Fruit fly (Drosophila melanogaster): ENCODE results near the gene CG3857.

Gene CG3857

dm6 chrX:1968581-1969258 is 28.9 kb upstream of the CG3857 start:
- TF ChIP-seq peb (GFP tag; IDR thresholded peaks at IDR 0.05) (0 out of 2 replicates have a peak, but pooled peaks have one; percentile 16), CG15479 (GFP tag; optimal IDR thresholded peaks at IDR 0.05) (no peak), CG12769 (tag; optimal IDR thresholded peaks at IDR 0.05) (peak; percentile 66), scrt (GFP tag; optimal IDR thresholded peaks at IDR 0.05) (peak; percentile 19), CG1024 (GFP tag; IDR thresholded peaks at IDR 0.05) (0 out of 2 replicates have a peak, but pooled peaks have one; percentile 21), Sox102F (GFP tag; optimal IDR thresholded peaks at IDR 0.05) (peak; percentile 80), CG17802 (tag; optimal IDR thresholded peaks at IDR 0.05) (peak; percentile 40), Fer2 (tag; optimal IDR thresholded peaks at IDR 0.05) (no peak), cas (GFP tag; IDR thresholded peaks at IDR 0.05) (no peak), crol (GFP tag; IDR thresholded peaks at IDR 0.05) (peak; percentile 66), wor (GFP tag; IDR thresholded peaks at IDR 0.05) (peak; percentile 65), Dek (tag; optimal IDR thresholded peaks at IDR 0.05) (no peak), Mad (GFP tag; optimal IDR thresholded peaks at IDR 0.05) (no peak), kni (GFP tag; optimal IDR thresholded peaks at IDR 0.05) (peak; percentile 64), ash1 (GFP tag; optimal IDR thresholded peaks at IDR 0.05) (no peak), tgo (GFP tag; IDR thresholded peaks at IDR 0.05) (peak; percentile 61), CG2116 (GFP tag; optimal IDR thresholded peaks at IDR 0.05) (no peak), sens-2 (GFP tag; IDR thresholded peaks at IDR 0.05) (peak; percentile 48; the same call in 1 of the 2 replicates), CG2202 (tag; optimal IDR thresholded peaks at IDR 0.05) (peak; percentile 16), Xbp1 (GFP tag; optimal IDR thresholded peaks at IDR 0.05) (peak; percentile 39), oc (tag; optimal IDR thresholded peaks at IDR 0.05) (peak; percentile 55), CG12942 (GFP tag; optimal IDR thresholded peaks at IDR 0.05) (no peak), CG30403 (GFP tag; optimal IDR thresholded peaks at IDR 0.05) (peak; percentile 54), CG2678 (tag; optimal IDR thresholded peaks at IDR 0.05) (peak; percentile 78), Aef1 (GFP tag; IDR thresholded peaks at IDR 0.05) (0 out of 3 replicates have a peak, but pooled peaks have one; percentile 23), CG16863 (GFP tag; optimal IDR thresholded peaks at IDR 0.05) (peak; percentile 53), Abd-B (GFP tag; optimal IDR thresholded peaks at IDR 0.05) (peak; percentile 31), chif (GFP tag; optimal IDR thresholded peaks at IDR 0.05) (peak; percentile 8 to 26), dpn (GFP tag; optimal IDR thresholded peaks at IDR 0.05) (peak; percentile 28 to 65), CHES-1-like (GFP tag; optimal IDR thresholded peaks at IDR 0.05) (no peak), CG14667 (GFP tag; IDR thresholded peaks at IDR 0.05) (0 out of 2 replicates have a peak, but pooled peaks have one; percentile 24), pum (GFP tag; optimal IDR thresholded peaks at IDR 0.05) (peak; percentile 46), Poxn (GFP tag; IDR thresholded peaks at IDR 0.05) (no peak), tin (GFP tag; optimal IDR thresholded peaks at IDR 0.05) (peak; percentile 27), CG34422 (GFP tag; IDR thresholded peaks at IDR 0.05) (peak; percentile 59; the same call in 2 of the 3 replicates), gsb (GFP tag; IDR thresholded peaks at IDR 0.05) (no peak), CG18262 (tag; optimal IDR thresholded peaks at IDR 0.05) (peak; percentile 71), pfk (GFP tag; optimal IDR thresholded peaks at IDR 0.05) (no peak), gce (GFP tag; IDR thresholded peaks at IDR 0.05) (0 out of 3 replicates have a peak, but pooled peaks have one; percentile 56), BEAF-32 (GFP tag; optimal IDR thresholded peaks at IDR 0.05) (no peak), CG17829 (tag; optimal IDR thresholded peaks at IDR 0.05) (peak; percentile 62), cwo (GFP tag; optimal IDR thresholded peaks at IDR 0.05) (peak; percentile 38), CG16779 (GFP tag; IDR thresholded peaks at IDR 0.05) (no peak), H15 (GFP tag; IDR thresholded peaks at IDR 0.05) (peak; percentile 22; the same call in 1 of the 3 replicates), CG17361 (GFP tag; IDR thresholded peaks at IDR 0.05) (peak; percentile 65), mam (GFP tag; optimal IDR thresholded peaks at IDR 0.05) (no peak), dmrt99B (tag; optimal IDR thresholded peaks at IDR 0.05) (peak; percentile 87), Camta (GFP tag; optimal IDR thresholded peaks at IDR 0.05) (peak; percentile 33), Jarid2 (GFP tag; optimal IDR thresholded peaks at IDR 0.05) (peak; percentile 26)

Measured in whole organism, embryonic.